Worm (Caenorhabditis elegans): ENCODE data around the gene C50F4.6.
A peak's percentile ranks its signal among the peaks of the same experiment; 100 is the strongest.

C50F4.6 gene

ce11 chrV:9549459-9549858 lies 3.6 kb downstream of the C50F4.6 start, which contains the start of gene nstp-10 (continued):
- TF ChIP-seq ztf-6 (GFP tag; IDR thresholded peaks at IDR 0.05) (no peak), pbrm-1 (GFP tag; IDR thresholded peaks at IDR 0.05) (peak; percentile 94), rcor-1 (GFP tag; IDR thresholded peaks at IDR 0.05) (peak; percentile 89), hmg-1.2 (GFP tag; IDR thresholded peaks at IDR 0.05) (peak; percentile 69), ekl-4 (GFP tag; IDR thresholded peaks at IDR 0.05) (peak; percentile 79), dpl-1 (GFP tag; optimal IDR thresholded peaks at IDR 0.05) (peak; percentile 79), Y95B8A.8 (GFP tag; IDR thresholded peaks at IDR 0.05) (peak; percentile 91), F23B12.7 (tag; optimal IDR thresholded peaks at IDR 0.05; ENCODE audit: insufficient read depth) (peak; percentile 85), snpc-1.1 (tag; optimal IDR thresholded peaks at IDR 0.05; ENCODE audit: insufficient read depth) (peak; percentile 81), ceh-100 (GFP tag; IDR thresholded peaks at IDR 0.05) (peak; percentile 76), nhr-120 (GFP tag; IDR thresholded peaks at IDR 0.05) (no peak), hrde-1 (tag; optimal IDR thresholded peaks at IDR 0.05; ENCODE audit: borderline replicate concordance) (peak; percentile 26), xnd-1 (tag; optimal IDR thresholded peaks at IDR 0.05) (peak; percentile 91), nfyb-1 (GFP tag; IDR thresholded peaks at IDR 0.05) (peak; percentile 77), snpc-1.3 (tag; optimal IDR thresholded peaks at IDR 0.05; ENCODE audit: insufficient read depth) (peak; percentile 94), him-1 (tag; optimal IDR thresholded peaks at IDR 0.05) (peak; percentile 60), tbx-9 (tag; optimal IDR thresholded peaks at IDR 0.05; ENCODE audit: borderline replicate concordance) (no peak), ZK185.1 (tag; optimal IDR thresholded peaks at IDR 0.05; ENCODE audit: poor library complexity, severe bottlenecking) (peak; percentile 49), hsf-1 (GFP tag; IDR thresholded peaks at IDR 0.05) (peak; percentile 75; the same call in 1 of the 2 replicates), Y53G8AR.9 (GFP tag; conservative IDR thresholded peaks at IDR 0.05) (peak; percentile 68; the same call in 1 of the 2 replicates), D2030.7 (GFP tag; IDR thresholded peaks at IDR 0.05) (peak; percentile 97), ztf-22 (GFP tag; optimal IDR thresholded peaks at IDR 0.05) (no peak), F49E8.2 (tag; optimal IDR thresholded peaks at IDR 0.05; ENCODE audit: insufficient read depth) (peak; percentile 91), unc-130 (GFP tag; optimal IDR thresholded peaks at IDR 0.05) (peak; percentile 89), ztf-3 (GFP tag; optimal IDR thresholded peaks at IDR 0.05) (no peak), B0336.3 (GFP tag; IDR thresholded peaks at IDR 0.05) (peak; percentile 82), attf-6 (GFP tag; IDR thresholded peaks at IDR 0.05) (peak; percentile 61), nhr-90 (tag; optimal IDR thresholded peaks at IDR 0.05) (no peak), ceh-91 (GFP tag; IDR thresholded peaks at IDR 0.05) (peak; percentile 96)

ce11 chrV:9550313-9550712 lies 4.4 kb downstream of the C50F4.6 start, which contains the start of gene ehbp-1:
Gene ehbp-1, plus strand, starts transcription at chrV:9550644.
- TF ChIP-seq dpl-1 (GFP tag; optimal IDR thresholded peaks at IDR 0.05) (no peak), pbrm-1 (GFP tag; IDR thresholded peaks at IDR 0.05) (0 out of 2 replicates have a peak, but pooled peaks have one; percentile 27), egl-18 (GFP tag; IDR thresholded peaks at IDR 0.05) (no peak), snpc-4 (GFP tag; optimal IDR thresholded peaks at IDR 0.05) (no peak), snpc-4 (tag; optimal IDR thresholded peaks at IDR 0.05) (no peak), nhr-179 (tag; optimal IDR thresholded peaks at IDR 0.05) (no peak), hmg-1.2 (GFP tag; IDR thresholded peaks at IDR 0.05) (0 out of 2 replicates have a peak, but pooled peaks have one; percentile 6), ztf-25 (GFP tag; IDR thresholded peaks at IDR 0.05) (no peak), hmg-20 (GFP tag; IDR thresholded peaks at IDR 0.05) (no peak)

DNA sequence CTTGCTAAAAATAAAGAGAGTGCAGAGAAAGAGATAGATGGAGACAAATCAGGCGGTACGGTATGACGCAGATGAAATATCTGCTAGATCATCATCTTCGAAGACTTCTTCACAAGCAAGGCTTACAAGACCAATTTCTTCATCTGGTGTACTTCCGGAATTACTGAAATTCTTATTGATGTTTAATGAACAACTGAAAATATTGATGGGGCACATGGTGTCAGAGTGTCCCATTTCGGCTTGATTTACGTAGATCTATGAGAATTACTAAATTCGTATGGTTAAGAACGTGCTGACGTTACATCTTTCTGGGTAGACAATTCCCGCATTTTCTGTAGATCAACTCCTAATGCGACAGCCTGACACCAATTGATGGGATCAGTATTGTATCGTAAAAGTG lies 10.8 kb downstream of the C50F4.6 start:
- TF ChIP-seq nfya-1 (tag; optimal IDR thresholded peaks at IDR 0.05; ENCODE audit: borderline replicate concordance, insufficient read depth) (no peak), lin-26 (GFP tag; IDR thresholded peaks at IDR 0.05) (no peak), zfh-2 (GFP tag; conservative IDR thresholded peaks at IDR 0.05) (no peak), T07F8.4 (tag; optimal IDR thresholded peaks at IDR 0.05) (no peak), ztf-28 (GFP tag; IDR thresholded peaks at IDR 0.05) (no peak), madf-8 (GFP tag; conservative IDR thresholded peaks at IDR 0.05) (no peak), xnd-1 (tag; optimal IDR thresholded peaks at IDR 0.05) (no peak), B0019.2 (GFP tag; conservative IDR thresholded peaks at IDR 0.05) (no peak), aptf-2 (GFP tag; conservative IDR thresholded peaks at IDR 0.05) (no peak), pbrm-1 (GFP tag; IDR thresholded peaks at IDR 0.05) (no peak), B0336.3 (GFP tag; IDR thresholded peaks at IDR 0.05) (no peak)

Measured in whole organism, young adult.